Fruit fly (Drosophila melanogaster): Measurements from ENCODE around the gene Ace.
A peak's percentile ranks its signal among the peaks of the same experiment; 100 is the strongest.

Gene Ace

dm6 chr3R:13270648-13271047, 11.3 kb upstream of the Ace start:
- TF ChIP-seq CG8290 (GFP tag; optimal IDR thresholded peaks at IDR 0.05) (no peak), CG8290 (tag; optimal IDR thresholded peaks at IDR 0.05) (no peak), Fer2 (tag; optimal IDR thresholded peaks at IDR 0.05) (no peak), slp2 (GFP tag; optimal IDR thresholded peaks at IDR 0.05) (no peak)

- peak in 1 of 2 experiments; percentile 26 for TF ChIP-seq insv (GFP tag; optimal IDR thresholded peaks at IDR 0.05)
- no peak for TF ChIP-seq kah (GFP tag; optimal IDR thresholded peaks at IDR 0.05)
- no peak for TF ChIP-seq amos (GFP tag; IDR thresholded peaks at IDR 0.05; ENCODE audit: partially characterized antibody)
- TF ChIP-seq CG12659 (GFP tag; optimal IDR thresholded peaks at IDR 0.05) = peak; percentile 72
- no peak for TF ChIP-seq ase (GFP tag; IDR thresholded peaks at IDR 0.05)
- TF ChIP-seq Sox102F (GFP tag; optimal IDR thresholded peaks at IDR 0.05) = no peak
- TF ChIP-seq bigmax (GFP tag; optimal IDR thresholded peaks at IDR 0.05) = no peak
- no peak for TF ChIP-seq Dref (GFP tag; IDR thresholded peaks at IDR 0.05)
- peak; percentile 51 for TF ChIP-seq Xbp1 (GFP tag; optimal IDR thresholded peaks at IDR 0.05)
- no peak for TF ChIP-seq sd (tag; optimal IDR thresholded peaks at IDR 0.05)
- no peak for TF ChIP-seq Blimp-1 (GFP tag; optimal IDR thresholded peaks at IDR 0.05)
- peak; percentile 33 for TF ChIP-seq pum (GFP tag; optimal IDR thresholded peaks at IDR 0.05)
- no peak for TF ChIP-seq CG31388 (GFP tag; optimal IDR thresholded peaks at IDR 0.05)
- no peak for TF ChIP-seq vnd (GFP tag; IDR thresholded peaks at IDR 0.05; ENCODE audit: partially characterized antibody)
- TF ChIP-seq CTCF (GFP tag; optimal IDR thresholded peaks at IDR 0.05) = no peak
- no peak for TF ChIP-seq Vsx1 (GFP tag; optimal IDR thresholded peaks at IDR 0.05)
- peak in 1 of 2 experiments; percentile 26 for TF ChIP-seq tll (GFP tag; optimal IDR thresholded peaks at IDR 0.05)
- TF ChIP-seq HmgZ (tag; optimal IDR thresholded peaks at IDR 0.05) = peak; percentile 68
- no peak for TF ChIP-seq sim (GFP tag; IDR thresholded peaks at IDR 0.05)
- peak; percentile 4 for TF ChIP-seq lbe (GFP tag; optimal IDR thresholded peaks at IDR 0.05)
- no peak for TF ChIP-seq Spps (tag; optimal IDR thresholded peaks at IDR 0.05)
- no peak for TF ChIP-seq CG5245 (GFP tag; optimal IDR thresholded peaks at IDR 0.05)
- TF ChIP-seq Hand (GFP tag; optimal IDR thresholded peaks at IDR 0.05) = no peak
- TF ChIP-seq CG12104 (GFP tag; optimal IDR thresholded peaks at IDR 0.05) = no peak
- TF ChIP-seq Six4 (GFP tag; optimal IDR thresholded peaks at IDR 0.05) = no peak
- no peak for TF ChIP-seq so (GFP tag; IDR thresholded peaks at IDR 0.05)
- TF ChIP-seq Dip3 (GFP tag; optimal IDR thresholded peaks at IDR 0.05) = peak; percentile 62
- TF ChIP-seq unc-4 (GFP tag; IDR thresholded peaks at IDR 0.05; ENCODE audit: partially characterized antibody) = no peak
- no peak for TF ChIP-seq al (GFP tag; IDR thresholded peaks at IDR 0.05)
- peak; percentile 65 for TF ChIP-seq CG13424 (tag; optimal IDR thresholded peaks at IDR 0.05)
- TF ChIP-seq H2.0 (GFP tag; IDR thresholded peaks at IDR 0.05) = no peak
- no peak for TF ChIP-seq nau (GFP tag; optimal IDR thresholded peaks at IDR 0.05)
- TF ChIP-seq sima (GFP tag; optimal IDR thresholded peaks at IDR 0.05) = no peak
- TF ChIP-seq CG10366 (GFP tag; IDR thresholded peaks at IDR 0.05) = no peak
- no peak for TF ChIP-seq CG7963 (GFP tag; IDR thresholded peaks at IDR 0.05; ENCODE audit: partially characterized antibody)
- peak; percentile 16 for TF ChIP-seq CG13624 (GFP tag; optimal IDR thresholded peaks at IDR 0.05)
- TF ChIP-seq Oaz (GFP tag; IDR thresholded peaks at IDR 0.05) = no peak
- TF ChIP-seq gce (GFP tag; IDR thresholded peaks at IDR 0.05) = no peak
- peak; percentile 23 for TF ChIP-seq Side (GFP tag; optimal IDR thresholded peaks at IDR 0.05)
- no peak for TF ChIP-seq ro (GFP tag; IDR thresholded peaks at IDR 0.05)
- TF ChIP-seq croc (GFP tag; conservative IDR thresholded peaks at IDR 0.05) = no peak
- no peak for TF ChIP-seq emc (GFP tag; optimal IDR thresholded peaks at IDR 0.05)
- no peak for TF ChIP-seq her (GFP tag; optimal IDR thresholded peaks at IDR 0.05)
- TF ChIP-seq NC2α (GFP tag; optimal IDR thresholded peaks at IDR 0.05) = no peak
- TF ChIP-seq CG17385 (GFP tag; optimal IDR thresholded peaks at IDR 0.05) = no peak
- TF ChIP-seq eyg (GFP tag; optimal IDR thresholded peaks at IDR 0.05) = no peak
These were observed 4.8 kb upstream of the Ace start, which contains the start of gene Ravus for dm6 chr3R:13264061-13264661. TSS of gene Ravus (minus strand) at chr3R:13264061.
